Worm (Caenorhabditis elegans) whole organism, L1 larva: Measurements from ENCODE around the gene vps-2.

ENCODE experiments used
- F16B12.6 ChIP-seq: fragments of 150-350 bp; optimal IDR thresholded peaks from 2 replicates; lab custom pipeline; 2014; ENCODE audit warnings: missing biosample characterization, missing genetic modification characterization
- alr-1 ChIP-seq: fragments of 200-800 bp; sonication (Bioruptor generic); optimal IDR thresholded peaks from 2 replicates; lab custom pipeline; 2018; ENCODE audit warnings: borderline replicate concordance, mild to moderate bottlenecking, missing genetic modification characterization, missing compliant biosample characterization
- ama-1 ChIP-seq: fragments of 150-350 bp; optimal IDR thresholded peaks from 2 replicates; lab custom pipeline; 2014
- lin-39 ChIP-seq: fragments of 150-350 bp; optimal IDR thresholded peaks from 2 replicates; lab custom pipeline; 2014; ENCODE audit warnings: missing biosample characterization, missing genetic modification reagents, missing genetic modification characterization
- nhr-12 ChIP-seq: sonication (generic microtip); optimal IDR thresholded peaks from 2 replicates; lab custom pipeline; 2017; ENCODE audit warnings: missing biosample characterization, missing genetic modification characterization
- nhr-28 ChIP-seq: fragments of 150-350 bp; optimal IDR thresholded peaks from 2 replicates; lab custom pipeline; 2014; ENCODE audit warnings: missing biosample characterization, missing genetic modification characterization
- nhr-76 ChIP-seq: sonication (generic microtip); optimal IDR thresholded peaks from 2 replicates; lab custom pipeline; 2017; ENCODE audit warnings: missing biosample characterization, missing genetic modification characterization
- unc-86 ChIP-seq: sonication (generic microtip); optimal IDR thresholded peaks from 2 replicates; lab custom pipeline; 2016; ENCODE audit warnings: missing genetic modification characterization, missing compliant biosample characterization

DNA sequence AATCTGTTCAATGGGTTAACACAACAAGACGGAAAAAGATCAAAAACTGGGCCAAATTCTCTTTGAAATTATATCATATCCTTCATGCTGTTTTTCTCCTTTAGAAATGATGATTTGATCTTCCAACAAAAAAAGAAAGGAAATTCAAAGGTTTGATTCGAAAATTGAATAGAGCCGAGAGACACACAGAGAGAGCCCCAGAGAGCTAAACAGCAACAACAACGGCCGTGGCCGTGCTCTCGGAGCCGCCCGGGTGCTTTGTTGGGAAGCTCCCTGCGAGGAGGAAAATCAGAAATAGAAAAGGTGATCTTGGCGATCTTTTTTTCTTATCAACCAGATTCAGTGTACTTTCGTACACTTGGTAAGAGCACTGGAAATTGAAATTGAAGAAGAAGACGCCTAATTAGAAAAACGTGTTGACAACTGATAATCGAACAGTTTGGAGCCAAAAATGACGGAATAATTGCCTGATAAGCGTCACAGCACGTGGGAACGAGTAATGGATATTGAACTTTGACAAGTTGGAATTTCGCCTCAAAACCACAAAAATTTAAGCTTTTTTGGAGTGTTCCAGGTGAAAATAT lies 29.3 kb upstream of the vps-2 start:
- TF ChIP-seq ama-1 (lab: Kevin White, UChicago) (no peak), alr-1 (tag; lab: Kevin White, UChicago) (no peak), nhr-28 (tag; lab: Kevin White, UChicago) (no peak), lin-39 (tag; lab: Kevin White, UChicago) (no peak), unc-86 (tag; lab: Kevin White, UChicago) (no peak), nhr-76 (tag; lab: Kevin White, UChicago) (no peak), F16B12.6 (tag; lab: Kevin White, UChicago) (no peak), nhr-12 (tag; lab: Kevin White, UChicago) (no peak)
